Worm (Caenorhabditis elegans) whole organism, mixed stage, embryonic: ENCODE data around the gene R11H6.4.

Experiments used
- blmp-1 ChIP-seq: fragments of 150-350 bp; optimal IDR thresholded peaks from 2 replicates; lab custom pipeline; 2014; ENCODE audit warnings: missing biosample characterization, missing genetic modification characterization
- lsy-2 ChIP-seq: fragments of 150-350 bp; optimal IDR thresholded peaks from 2 replicates; lab custom pipeline; 2014; ENCODE audit warnings: missing biosample characterization, missing genetic modification characterization
- mep-1 ChIP-seq: fragments of 150-350 bp; optimal IDR thresholded peaks from 2 replicates; lab custom pipeline; 2017; ENCODE audit warnings: missing biosample characterization, missing genetic modification reagents, missing genetic modification characterization, inconsistent platforms
- nhr-12 ChIP-seq: fragments of 150-350 bp; optimal IDR thresholded peaks from 2 replicates; lab custom pipeline; 2014; ENCODE audit warnings: missing biosample characterization, missing genetic modification characterization
- nhr-76 ChIP-seq: sonication (generic microtip); optimal IDR thresholded peaks from 2 replicates; lab custom pipeline; 2017; ENCODE audit warnings: missing biosample characterization, missing genetic modification characterization
- pha-4 ChIP-seq: fragments of 150-350 bp; optimal IDR thresholded peaks from 2 replicates; lab custom pipeline; 2018; ENCODE audit warnings: missing biosample characterization, missing genetic modification reagents, missing genetic modification characterization
- unc-39 ChIP-seq: fragments of 150-350 bp; optimal IDR thresholded peaks from 2 replicates; lab custom pipeline; 2014; ENCODE audit warnings: missing biosample characterization, missing genetic modification characterization
- zip-8 ChIP-seq: fragments of 150-350 bp; optimal IDR thresholded peaks from 2 replicates; lab custom pipeline; 2014; ENCODE audit warnings: missing biosample characterization, missing genetic modification characterization

DNA sequence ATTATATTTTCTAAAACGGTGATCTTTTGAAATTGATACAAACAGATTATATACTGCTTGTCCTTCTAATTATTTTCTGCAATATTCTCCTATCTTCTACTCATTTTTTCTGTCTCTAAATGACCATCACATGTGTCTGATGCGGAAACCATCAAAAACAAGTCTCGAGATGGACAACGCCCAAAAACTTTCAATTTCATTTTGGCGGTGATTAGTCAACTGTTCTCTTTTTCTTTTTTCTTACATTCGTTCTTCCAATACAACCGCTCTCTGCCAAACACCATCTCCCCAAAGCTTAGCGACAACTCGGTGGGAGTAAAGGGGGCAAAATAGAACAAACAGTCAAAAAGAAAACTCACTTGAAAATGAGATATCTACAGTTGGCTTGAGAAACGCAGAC is 23.6 kb downstream of the R11H6.4 start:
- no peak for TF ChIP-seq zip-8 (tag; lab: Kevin White, UChicago)
- no peak for TF ChIP-seq lsy-2 (tag; lab: Kevin White, UChicago)
- TF ChIP-seq mep-1 (tag; lab: Kevin White, UChicago): no peak
- no peak for TF ChIP-seq unc-39 (tag; lab: Kevin White, UChicago)
- no peak for TF ChIP-seq nhr-12 (tag; lab: Kevin White, UChicago)
- TF ChIP-seq nhr-76: no peak
- TF ChIP-seq pha-4 (tag; lab: Kevin White, UChicago): no peak
- no peak for TF ChIP-seq blmp-1 (tag; lab: Kevin White, UChicago)
